Fruit fly (Drosophila melanogaster) whole organism, embryonic: ENCODE results near the gene CG33523.

Experiments
- Atf3 ChIP-seq: fragments of 200-800 bp; sonication (Bioruptor generic); optimal IDR thresholded peaks from 3 replicates; lab custom pipeline; 2016; ENCODE audit warnings: missing biosample characterization, missing genetic modification characterization
- Awh ChIP-seq: fragments of 200-800 bp; sonication (Bioruptor generic); IDR thresholded peaks from 2 replicates; pipeline ENCODE4, ENCODE4 v1.3.6; 2022; ENCODE audit warnings: missing biosample characterization, missing genetic modification characterization
- BEAF-32 ChIP-seq: fragments of 200-800 bp; sonication (Bioruptor generic); optimal IDR thresholded peaks from 3 replicates; lab custom pipeline; 2017; ENCODE audit warnings: missing biosample characterization, missing genetic modification characterization, mild to moderate bottlenecking, moderate library complexity, missing genetic modification reagents
- BtbVII ChIP-seq: fragments of 200-800 bp; sonication (Bioruptor generic); optimal IDR thresholded peaks from 3 replicates; lab custom pipeline; 2017; ENCODE audit warnings: missing biosample characterization, mild to moderate bottlenecking, missing genetic modification characterization
- Bteb2 ChIP-seq: fragments of 200-800 bp; sonication (Bioruptor generic); optimal IDR thresholded peaks from 2 replicates; lab custom pipeline; 2016; ENCODE audit warnings: missing biosample characterization, missing genetic modification characterization
- CG10543 ChIP-seq: fragments of 200-800 bp; sonication (Bioruptor generic); optimal IDR thresholded peaks from 3 replicates; lab custom pipeline; 2017; ENCODE audit warnings: missing biosample characterization, mild to moderate bottlenecking, missing genetic modification characterization, moderate library complexity
- CG10959 ChIP-seq: fragments of 200-800 bp; sonication (Bioruptor generic); IDR thresholded peaks from 2 replicates; pipeline ENCODE4 v1.3.6; 2022; ENCODE audit warnings: missing biosample characterization, missing genetic modification characterization
- CG11085 ChIP-seq: fragments of 200-800 bp; sonication (Bioruptor generic); IDR thresholded peaks from 2 replicates; pipeline ENCODE4 v1.3.6; 2022; ENCODE audit warnings: missing biosample characterization, missing genetic modification characterization
- CG12104 ChIP-seq: fragments of 200-800 bp; sonication (Bioruptor generic); optimal IDR thresholded peaks from 3 replicates; lab custom pipeline; 2016; ENCODE audit warnings: missing biosample characterization, missing genetic modification characterization
- CG12659 ChIP-seq: fragments of 200-800 bp; sonication (Bioruptor generic); optimal IDR thresholded peaks from 3 replicates; lab custom pipeline; 2017; ENCODE audit warnings: mild to moderate bottlenecking, missing biosample characterization, missing genetic modification reagents, missing genetic modification characterization
- CG14014 ChIP-seq: fragments of 200-800 bp; sonication (Bioruptor generic); IDR thresholded peaks from 2 replicates; pipeline ENCODE4 v1.3.6; 2022; ENCODE audit warnings: missing biosample characterization, missing genetic modification characterization
- CG17912 ChIP-seq: fragments of 200-800 bp; sonication (Bioruptor generic); optimal IDR thresholded peaks from 2 replicates; lab custom pipeline; 2018; ENCODE audit warnings: missing biosample characterization, mild to moderate bottlenecking, missing genetic modification characterization
- CG18011 ChIP-seq: fragments of 200-800 bp; sonication (Bioruptor generic); optimal IDR thresholded peaks from 2 replicates; lab custom pipeline; 2017; ENCODE audit warnings: missing biosample characterization, missing genetic modification characterization, mild to moderate bottlenecking, moderate library complexity, missing genotype
- CG2712 ChIP-seq: fragments of 200-800 bp; optimal IDR thresholded peaks from 3 replicates; lab custom pipeline; 2019; ENCODE audit warnings: missing biosample characterization, mild to moderate bottlenecking, missing genetic modification characterization, moderate library complexity
- CG30431 ChIP-seq: fragments of 200-800 bp; sonication (Bioruptor generic); optimal IDR thresholded peaks from 2 replicates; lab custom pipeline; 2017; ENCODE audit warnings: missing biosample characterization, missing genetic modification characterization
- CG3407 ChIP-seq: fragments of 200-800 bp; sonication (Bioruptor generic); optimal IDR thresholded peaks from 2 replicates; lab custom pipeline; 2018; ENCODE audit warnings: missing biosample characterization, mild to moderate bottlenecking, missing genetic modification characterization
- CG42726 ChIP-seq: fragments of 200-800 bp; sonication (Bioruptor generic); IDR thresholded peaks from 2 replicates; pipeline ENCODE4 v1.3.6; 2022; ENCODE audit warnings: missing biosample characterization, missing genetic modification characterization; ENCODE audit not compliant: partially characterized antibody
- CG8765 ChIP-seq: fragments of 200-800 bp; sonication (Bioruptor generic); IDR thresholded peaks from 2 replicates; pipeline ENCODE4 v1.3.6; 2022; ENCODE audit warnings: missing biosample characterization, missing genetic modification characterization
- CG8944 ChIP-seq: fragments of 200-800 bp; sonication (Bioruptor generic); optimal IDR thresholded peaks from 3 replicates; lab custom pipeline; 2016; ENCODE audit warnings: missing biosample characterization, missing genetic modification characterization
- Chrac-16 ChIP-seq: fragments of 200-800 bp; sonication (Bioruptor generic); optimal IDR thresholded peaks from 3 replicates; lab custom pipeline; 2016; ENCODE audit warnings: missing biosample characterization, missing genetic modification characterization
- Dad ChIP-seq: fragments of 200-800 bp; sonication (Bioruptor generic); optimal IDR thresholded peaks from 3 replicates; lab custom pipeline; 2016; ENCODE audit warnings: missing biosample characterization, missing genetic modification characterization
- Dek ChIP-seq: fragments of 200-800 bp; sonication (Bioruptor generic); optimal IDR thresholded peaks from 3 replicates; lab custom pipeline; 2019; ENCODE audit warnings: missing biosample characterization, mild to moderate bottlenecking, missing genetic modification characterization, moderate library complexity
- HLH3B ChIP-seq: fragments of 200-800 bp; sonication (Bioruptor generic); IDR thresholded peaks from 2 replicates; pipeline ENCODE4 v1.3.6; 2022; ENCODE audit warnings: missing biosample characterization, missing genetic modification characterization
- HLH54F ChIP-seq: fragments of 200-800 bp; sonication (Bioruptor generic); optimal IDR thresholded peaks from 3 replicates; lab custom pipeline; 2016; ENCODE audit warnings: missing biosample characterization, missing genetic modification characterization
- HmgD ChIP-seq: fragments of 200-800 bp; sonication (Bioruptor generic); optimal IDR thresholded peaks from 3 replicates; lab custom pipeline; 2016; ENCODE audit warnings: missing biosample characterization, missing genetic modification characterization
- Hr78 ChIP-seq, 2 experiments: fragments of 200-800 bp in 1 of 2; fragments of >200 bp in 1 of 2; sonication (Bioruptor generic) in 1 of 2; optimal IDR thresholded peaks; 2 replicates each; lab custom pipeline; 2017 to 2019; ENCODE audit warnings: missing biosample characterization in 2 of 2, missing genetic modification characterization in 2 of 2, mild to moderate bottlenecking in 1 of 2, moderate library complexity in 1 of 2
- Lhr ChIP-seq: fragments of 200-800 bp; sonication (Bioruptor generic); optimal IDR thresholded peaks from 3 replicates; lab custom pipeline; 2017; ENCODE audit warnings: mild to moderate bottlenecking, missing biosample characterization, missing genetic modification reagents, missing genetic modification characterization
- MBD-R2 ChIP-seq: fragments of 200-800 bp; sonication (Bioruptor generic); IDR thresholded peaks from 2 replicates; pipeline ENCODE4 v1.3.6; 2022; ENCODE audit warnings: missing biosample characterization, missing genetic modification characterization
- Mes4 ChIP-seq: fragments of 200-800 bp; sonication (Bioruptor generic); optimal IDR thresholded peaks from 2 replicates; lab custom pipeline; 2016; ENCODE audit warnings: missing biosample characterization, missing genetic modification characterization
- Sry-β ChIP-seq: fragments of 200-800 bp; sonication (Bioruptor generic); optimal IDR thresholded peaks from 2 replicates; lab custom pipeline; 2018; ENCODE audit warnings: missing biosample characterization, mild to moderate bottlenecking, missing genetic modification characterization, moderate library complexity
- TFAM ChIP-seq: fragments of 200-800 bp; sonication (Bioruptor generic); optimal IDR thresholded peaks from 2 replicates; lab custom pipeline; 2017; ENCODE audit warnings: missing biosample characterization, missing genetic modification characterization, inconsistent platforms
- aop ChIP-seq: fragments of 200-800 bp; sonication (Bioruptor generic); IDR thresholded peaks from 2 replicates; pipeline ENCODE4 v1.3.6; 2022; ENCODE audit warnings: missing biosample characterization, missing genetic modification characterization
- dan ChIP-seq: fragments of 200-800 bp; sonication (Bioruptor generic); IDR thresholded peaks from 2 replicates; pipeline ENCODE4 v1.3.6; 2022; ENCODE audit warnings: missing biosample characterization, missing genetic modification characterization
- dm ChIP-seq: fragments of 200-800 bp; sonication (Bioruptor generic); optimal IDR thresholded peaks from 3 replicates; lab custom pipeline; 2016; ENCODE audit warnings: missing biosample characterization, missing genetic modification characterization
- fd102C ChIP-seq: fragments of 200-800 bp; sonication (Bioruptor generic); optimal IDR thresholded peaks from 2 replicates; lab custom pipeline; 2018; ENCODE audit warnings: missing biosample characterization, mild to moderate bottlenecking, missing genetic modification characterization, moderate library complexity
- fru ChIP-seq: fragments of >200 bp; optimal IDR thresholded peaks from 2 replicates; lab custom pipeline; 2017
- gfzf ChIP-seq: fragments of 200-800 bp; sonication (Bioruptor generic); optimal IDR thresholded peaks from 2 replicates; lab custom pipeline; 2016; ENCODE audit warnings: missing biosample characterization, mild to moderate bottlenecking, missing genetic modification characterization, moderate library complexity
- gt ChIP-seq: fragments of 200-800 bp; sonication (Bioruptor generic); IDR thresholded peaks from 2 replicates; pipeline ENCODE4 v1.3.6; 2022; ENCODE audit warnings: missing biosample characterization, missing genetic modification characterization
- hkb ChIP-seq, 2 experiments: fragments of 200-800 bp in 1 of 2; fragments of >200 bp in 1 of 2; sonication (Bioruptor generic) in 1 of 2; IDR thresholded peaks in 1 of 2; optimal IDR thresholded peaks in 1 of 2; 2 replicates each; pipeline versions ENCODE4 v1.3.6 to Lab custom; 2017 to 2022; ENCODE audit warnings: missing biosample characterization in 1 of 2, missing genetic modification characterization in 1 of 2
- insv ChIP-seq, 2 experiments: fragments of 200-800 bp; sonication (Bioruptor generic); optimal IDR thresholded peaks; 3 replicates each; lab custom pipeline; 2016 to 2018; ENCODE audit warnings: missing biosample characterization in 2 of 2, missing genetic modification characterization in 2 of 2
- klu ChIP-seq: fragments of 200-800 bp; sonication (Bioruptor generic); IDR thresholded peaks from 2 replicates; pipeline ENCODE4 v1.3.6; 2022; ENCODE audit warnings: missing biosample characterization, missing genetic modification characterization
- scrt ChIP-seq: fragments of 200-800 bp; sonication (Bioruptor generic); optimal IDR thresholded peaks from 2 replicates; lab custom pipeline; 2018; ENCODE audit warnings: missing biosample characterization, mild to moderate bottlenecking, missing genetic modification characterization, moderate library complexity
- sd ChIP-seq: fragments of 200-800 bp; sonication (Bioruptor generic); optimal IDR thresholded peaks from 3 replicates; lab custom pipeline; 2018; ENCODE audit warnings: missing biosample characterization, mild to moderate bottlenecking, missing genetic modification characterization, moderate library complexity
- sisA ChIP-seq: fragments of 200-800 bp; sonication (Bioruptor generic); IDR thresholded peaks from 2 replicates; pipeline ENCODE4 v1.3.6; 2022; ENCODE audit warnings: missing biosample characterization, missing genetic modification characterization
- slbo ChIP-seq: fragments of 200-800 bp; sonication (Bioruptor generic); IDR thresholded peaks from 2 replicates; pipeline ENCODE4 v1.3.6; 2022; ENCODE audit warnings: missing biosample characterization, missing genetic modification characterization
- slou ChIP-seq: fragments of 200-800 bp; sonication (Bioruptor generic); optimal IDR thresholded peaks from 3 replicates; lab custom pipeline; 2016; ENCODE audit warnings: missing biosample characterization, missing genetic modification characterization
- tna ChIP-seq: fragments of 200-800 bp; sonication (Bioruptor generic); IDR thresholded peaks from 2 replicates; pipeline ENCODE4 v1.3.6; 2022; ENCODE audit warnings: missing biosample characterization, missing genetic modification characterization; ENCODE audit not compliant: partially characterized antibody
- usp ChIP-seq: fragments of >200 bp; optimal IDR thresholded peaks from 2 replicates; lab custom pipeline; 2017; ENCODE audit warnings: missing biosample characterization, missing genetic modification characterization

Gene CG33523

dm6 chr3L:5926015-5926988, 2.6 kb downstream of the CG33523 start (continued):
- no peak for TF ChIP-seq fd102C (GFP tag; lab: Kevin White, UChicago)
- no peak for TF ChIP-seq Lhr (GFP tag; lab: Kevin White, UChicago)
- TF ChIP-seq Atf3 (GFP tag; lab: Kevin White, UChicago), result no peak
- TF ChIP-seq Dek (tag; lab: Kevin White, UChicago), result peak; percentile 22
- no peak for TF ChIP-seq CG10959
- TF ChIP-seq gfzf (GFP tag; lab: Kevin White, UChicago), result no peak
- TF ChIP-seq BEAF-32 (GFP tag; lab: Kevin White, UChicago), result no peak
- no peak for TF ChIP-seq klu (GFP tag; lab: Robert Waterston, UW)
- TF ChIP-seq Hr78 (GFP tag; optimal IDR thresholded peaks at IDR 0.05; lab: Kevin White, UChicago), result peak in 1 of 2 experiments; percentile 97
- TF ChIP-seq aop (GFP tag; lab: Robert Waterston, UW), result no peak
- peak; percentile 23 for TF ChIP-seq Mes4 (GFP tag; lab: Kevin White, UChicago)
- TF ChIP-seq HLH54F (GFP tag; lab: Kevin White, UChicago), result peak; percentile 21
- no peak for TF ChIP-seq TFAM (GFP tag; lab: Kevin White, UChicago)
- no peak for TF ChIP-seq CG10543
- TF ChIP-seq insv (GFP tag; optimal IDR thresholded peaks at IDR 0.05; lab: Kevin White, UChicago), result no peak
- peak; percentile 18 for TF ChIP-seq CG3407
- TF ChIP-seq HLH3B, result 0 out of 2 replicates have a peak, but pooled peaks have one; percentile 21
- no peak for TF ChIP-seq CG42726 (GFP tag; lab: Robert Waterston, UW)
- no peak for TF ChIP-seq Dad
- no peak for TF ChIP-seq sisA (GFP tag; lab: Robert Waterston, UW)
- no peak for TF ChIP-seq tna (GFP tag; lab: Robert Waterston, UW)
- peak; percentile 36 for TF ChIP-seq CG8944 (GFP tag; lab: Kevin White, UChicago)
- peak; percentile 54 for TF ChIP-seq slbo (GFP tag; lab: Robert Waterston, UW)
- TF ChIP-seq CG11085, result no peak
- peak; percentile 18 for TF ChIP-seq Chrac-16 (GFP tag; lab: Kevin White, UChicago)
- no peak for TF ChIP-seq scrt
- TF ChIP-seq hkb (optimal IDR thresholded peaks at IDR 0.05; lab: Kevin White, UChicago), result no peak
- TF ChIP-seq hkb (GFP tag; IDR thresholded peaks at IDR 0.05; lab: Robert Waterston, UW), result peak; percentile 63
- TF ChIP-seq Awh, result no peak
- no peak for TF ChIP-seq sd
- TF ChIP-seq HmgD (GFP tag; lab: Kevin White, UChicago), result no peak
- TF ChIP-seq slou, result no peak
- peak; percentile 40 for TF ChIP-seq CG12659
- TF ChIP-seq CG17912 (GFP tag; lab: Kevin White, UChicago), result no peak
- TF ChIP-seq fru (lab: Kevin White, UChicago), result no peak
- no peak for TF ChIP-seq Sry-β
- peak; percentile 47 for TF ChIP-seq BtbVII (GFP tag; lab: Kevin White, UChicago)
- peak; percentile 3 for TF ChIP-seq CG18011 (GFP tag; lab: Kevin White, UChicago)
- TF ChIP-seq dm (GFP tag; lab: Kevin White, UChicago), result no peak
- TF ChIP-seq CG30431 (GFP tag; lab: Kevin White, UChicago), result no peak
- TF ChIP-seq Bteb2 (GFP tag; lab: Kevin White, UChicago), result peak; percentile 31
- TF ChIP-seq CG12104, result peak; percentile 19
- TF ChIP-seq CG2712 (tag; lab: Kevin White, UChicago), result peak; percentile 56
- no peak for TF ChIP-seq usp (GFP tag; lab: Kevin White, UChicago)
- no peak for TF ChIP-seq dan (GFP tag; lab: Robert Waterston, UW)
- TF ChIP-seq MBD-R2 (GFP tag; lab: Robert Waterston, UW), result peak; percentile 11; the same call in 1 of the 2 replicates
- TF ChIP-seq gt, result no peak
- peak; percentile 32; the same call in 1 of the 2 replicates for TF ChIP-seq CG14014 (GFP tag; lab: Robert Waterston, UW)
- TF ChIP-seq CG8765 (GFP tag; lab: Robert Waterston, UW), result no peak
